Worm (Caenorhabditis elegans) whole organism, L4 larva: ENCODE measurements around the gene F57F4.1.

Source experiments
- ZK337.2 ChIP-seq: fragments of 200-800 bp; sonication (Bioruptor generic); IDR thresholded peaks from 2 replicates; pipeline ENCODE4 v1.3.6; 2022; ENCODE audit warnings: missing genetic modification reagents, missing genetic modification characterization, missing compliant biosample characterization
- ama-1 ChIP-seq: fragments of 150-350 bp; optimal IDR thresholded peaks from 2 replicates; lab custom pipeline; 2014; ENCODE audit warnings: inconsistent platforms, mixed read lengths
- ceh-28 ChIP-seq: fragments of 150-350 bp; optimal IDR thresholded peaks from 2 replicates; lab custom pipeline; 2014; ENCODE audit warnings: missing biosample characterization, missing genetic modification reagents, missing genetic modification characterization
- ces-1 ChIP-seq: fragments of 150-350 bp; sonication (generic microtip); optimal IDR thresholded peaks from 4 replicates; lab custom pipeline; 2014; ENCODE audit warnings: missing biosample characterization, missing genetic modification reagents, missing genetic modification characterization
- fkh-10 ChIP-seq: fragments of 150-350 bp; optimal IDR thresholded peaks from 2 replicates; lab custom pipeline; 2014; ENCODE audit warnings: missing biosample characterization, missing genetic modification reagents, missing genetic modification characterization
- lim-7 ChIP-seq: fragments of 200-800 bp; sonication (Bioruptor generic); IDR thresholded peaks from 2 replicates; pipeline ENCODE4 v1.3.6; 2022; ENCODE audit warnings: missing genetic modification characterization, missing compliant biosample characterization
- mep-1 ChIP-seq: fragments of 150-350 bp; sonication (generic microtip); optimal IDR thresholded peaks from 3 replicates; lab custom pipeline; 2014; ENCODE audit warnings: missing biosample characterization, missing genetic modification characterization
- mes-2 ChIP-seq: sonication (generic microtip); optimal IDR thresholded peaks from 2 replicates; lab custom pipeline; 2016; ENCODE audit warnings: missing genotype, mild to moderate bottlenecking, missing genetic modification characterization, missing compliant biosample characterization; ENCODE audit not compliant: poor library complexity, severe bottlenecking
- nhr-11 ChIP-seq: fragments of 150-350 bp; optimal IDR thresholded peaks from 2 replicates; lab custom pipeline; 2014; ENCODE audit warnings: missing biosample characterization, missing genetic modification characterization
- pha-4 ChIP-seq, 2 experiments: fragments of 150-350 bp in 1 of 2; fragments of 200-800 bp in 1 of 2; sonication (Bioruptor generic) in 1 of 2; IDR thresholded peaks in 1 of 2; optimal IDR thresholded peaks in 1 of 2; 2 replicates each; pipeline versions ENCODE4 v1.3.6 to Lab custom; 2014 to 2022; ENCODE audit warnings: missing genetic modification characterization in 2 of 2, missing genetic modification reagents in 2 of 2, missing biosample characterization in 1 of 2, missing compliant biosample characterization in 1 of 2
- spr-3 ChIP-seq: fragments of 200-800 bp; sonication (Bioruptor generic); optimal IDR thresholded peaks from 2 replicates; lab custom pipeline; 2018; ENCODE audit warnings: mild to moderate bottlenecking, missing genetic modification characterization, missing compliant biosample characterization
- unc-130 ChIP-seq: sonication (generic microtip); optimal IDR thresholded peaks from 2 replicates; lab custom pipeline; 2016; ENCODE audit warnings: missing genetic modification reagents, missing genetic modification characterization, missing compliant biosample characterization
- ztf-7 ChIP-seq: fragments of 150-350 bp; optimal IDR thresholded peaks from 2 replicates; lab custom pipeline; 2014; ENCODE audit warnings: missing biosample characterization, missing genetic modification characterization

DNA sequence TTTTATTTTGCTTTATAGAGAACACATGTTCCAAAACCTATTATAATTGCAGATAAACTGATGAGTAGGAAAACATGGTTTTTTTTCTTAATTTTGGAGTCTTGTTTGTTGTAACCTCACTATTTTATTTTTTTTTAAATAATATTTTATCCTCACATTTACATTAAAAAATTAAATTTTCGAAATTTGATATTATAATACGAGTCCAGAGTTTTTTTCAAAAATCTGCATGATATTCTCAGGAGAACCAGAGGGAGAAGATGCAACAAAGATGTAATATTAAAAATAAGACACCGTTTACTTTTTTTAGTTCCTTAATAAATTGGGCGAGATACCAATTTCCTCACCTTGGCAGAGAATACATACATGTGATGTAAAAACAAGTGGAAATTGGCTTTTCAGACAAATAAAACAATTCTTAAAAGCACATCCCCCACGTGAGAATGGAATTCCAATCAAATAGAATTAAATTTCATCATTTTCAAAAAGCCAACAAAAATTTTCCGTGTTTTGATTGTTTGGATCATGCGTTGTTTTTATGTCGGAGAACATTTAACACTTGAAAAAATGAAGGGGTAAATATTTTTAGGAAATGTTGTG lies 4.5 kb upstream of the F57F4.1 start:
- TF ChIP-seq mep-1 (tag; lab: Kevin White, UChicago) (no peak), pha-4 (GFP tag; IDR thresholded peaks at IDR 0.05; lab: Robert Waterston, UW) (no peak), pha-4 (tag; optimal IDR thresholded peaks at IDR 0.05; lab: Kevin White, UChicago) (no peak), lim-7 (GFP tag; lab: Robert Waterston, UW) (no peak), ama-1 (lab: Kevin White, UChicago) (no peak), unc-130 (no peak), ces-1 (no peak), spr-3 (GFP tag; lab: Kevin White, UChicago) (no peak), nhr-11 (no peak), ztf-7 (tag; lab: Kevin White, UChicago) (no peak), mes-2 (tag; lab: Kevin White, UChicago) (no peak), ceh-28 (tag; lab: Kevin White, UChicago) (no peak), fkh-10 (GFP tag; lab: Kevin White, UChicago) (no peak), ZK337.2 (no peak)
